Fruit fly (Drosophila melanogaster) whole organism: Measurements from ENCODE around the gene kis.

ENCODE experiments used
- CG8478 ChIP-seq: fragments of >200 bp; optimal IDR thresholded peaks from 2 replicates; lab custom pipeline; 2018; ENCODE audit warnings: inconsistent platforms
- Dll ChIP-seq: fragments of >200 bp; optimal IDR thresholded peaks from 2 replicates; lab custom pipeline; 2017
- pan ChIP-seq: fragments of >200 bp; optimal IDR thresholded peaks from 2 replicates; lab custom pipeline; 2017
- psq ChIP-seq: fragments of >200 bp; optimal IDR thresholded peaks from 2 replicates; lab custom pipeline; 2017
- usp ChIP-seq: fragments of >200 bp; optimal IDR thresholded peaks from 2 replicates; lab custom pipeline; 2017; ENCODE audit warnings: missing biosample characterization, missing genetic modification characterization, mixed read lengths

dm6 chr2L:292301-292700, 41.7 kb upstream of the kis start, which contains the start of gene CG11562:
- TF ChIP-seq Dll = no peak
- TF ChIP-seq psq (lab: Kevin White, UChicago) = no peak
- no peak for TF ChIP-seq pan (lab: Kevin White, UChicago)
- no peak for TF ChIP-seq usp (GFP tag; lab: Kevin White, UChicago)
- no peak for TF ChIP-seq CG8478 (lab: Kevin White, UChicago)
